Fruit fly (Drosophila melanogaster) whole organism, embryonic: ENCODE results near the gene CG13392.
A peak's percentile ranks its signal among the peaks of the same experiment; 100 is the strongest.

Experiments used
- Ada2b ChIP-seq: fragments of 200-800 bp; sonication (Bioruptor generic); IDR thresholded peaks from 2 replicates; pipeline ENCODE4 v1.3.6; 2022; ENCODE audit warnings: missing biosample characterization, missing genetic modification characterization
- B-H1 ChIP-seq: fragments of 200-800 bp; sonication (Bioruptor generic); IDR thresholded peaks from 3 replicates; pipeline ENCODE4 v1.3.6; 2022; ENCODE audit warnings: missing biosample characterization, missing genetic modification characterization
- Bgb ChIP-seq: fragments of 200-800 bp; sonication (Bioruptor generic); IDR thresholded peaks from 2 replicates; pipeline ENCODE4 v1.3.6; 2022; ENCODE audit warnings: missing biosample characterization, missing genetic modification characterization; ENCODE audit not compliant: partially characterized antibody
- Blimp-1 ChIP-seq: fragments of 200-800 bp; sonication (Bioruptor generic); optimal IDR thresholded peaks from 3 replicates; lab custom pipeline; 2018; ENCODE audit warnings: missing biosample characterization, missing genetic modification characterization, mild to moderate bottlenecking, moderate library complexity, missing genetic modification reagents
- CG10147 ChIP-seq: fragments of 200-800 bp; sonication (Bioruptor generic); optimal IDR thresholded peaks from 2 replicates; lab custom pipeline; 2019; ENCODE audit warnings: missing biosample characterization, mild to moderate bottlenecking, missing genetic modification characterization, moderate library complexity
- CG10209 ChIP-seq: fragments of 200-800 bp; sonication (Bioruptor generic); optimal IDR thresholded peaks from 3 replicates; lab custom pipeline; 2017; ENCODE audit warnings: missing biosample characterization, mild to moderate bottlenecking, missing genetic modification characterization, missing genetic modification reagents
- CG10366 ChIP-seq: fragments of 200-800 bp; sonication (Bioruptor generic); IDR thresholded peaks from 2 replicates; pipeline ENCODE4 v1.3.6; 2022; ENCODE audit warnings: missing biosample characterization, missing genetic modification characterization
- CG10979 ChIP-seq: fragments of 200-800 bp; sonication (Bioruptor generic); optimal IDR thresholded peaks from 2 replicates; lab custom pipeline; 2018; ENCODE audit warnings: missing biosample characterization, mild to moderate bottlenecking, missing genetic modification characterization, moderate library complexity
- CG11093 ChIP-seq: fragments of 200-800 bp; sonication (Bioruptor generic); IDR thresholded peaks from 3 replicates; pipeline ENCODE4 v1.3.6; 2022; ENCODE audit warnings: missing biosample characterization, missing genetic modification characterization
- CG1233 ChIP-seq: fragments of 200-800 bp; sonication (Bioruptor generic); optimal IDR thresholded peaks from 4 replicates; lab custom pipeline; 2018; ENCODE audit warnings: missing biosample characterization, mild to moderate bottlenecking, missing genetic modification characterization
- CG12942 ChIP-seq: fragments of 200-800 bp; sonication (Bioruptor generic); optimal IDR thresholded peaks from 3 replicates; lab custom pipeline; 2016; ENCODE audit warnings: missing biosample characterization, missing genetic modification characterization
- CG16815 ChIP-seq: fragments of 200-800 bp; sonication (Bioruptor generic); optimal IDR thresholded peaks from 3 replicates; lab custom pipeline; 2017; ENCODE audit warnings: missing biosample characterization, mild to moderate bottlenecking, missing genetic modification characterization
- CG17385 ChIP-seq: fragments of 200-800 bp; sonication (Bioruptor generic); optimal IDR thresholded peaks from 3 replicates; lab custom pipeline; 2018; ENCODE audit warnings: missing biosample characterization, mild to moderate bottlenecking, missing genetic modification characterization
- CG3163 ChIP-seq: fragments of 200-800 bp; sonication (Bioruptor generic); optimal IDR thresholded peaks from 3 replicates; lab custom pipeline; 2016; ENCODE audit warnings: missing biosample characterization, missing genetic modification characterization
- CG3847 ChIP-seq: fragments of 200-800 bp; sonication (Bioruptor generic); IDR thresholded peaks from 2 replicates; pipeline ENCODE4 v1.3.6; 2022; ENCODE audit warnings: missing biosample characterization, missing genetic modification characterization
- CG7928 ChIP-seq: fragments of 200-800 bp; sonication (Bioruptor generic); optimal IDR thresholded peaks from 2 replicates; lab custom pipeline; 2017; ENCODE audit warnings: missing biosample characterization, mild to moderate bottlenecking, missing genetic modification characterization
- CG8478 ChIP-seq: fragments of >200 bp; optimal IDR thresholded peaks from 2 replicates; lab custom pipeline; 2018
- CG9727 ChIP-seq: fragments of 200-800 bp; sonication (Bioruptor generic); optimal IDR thresholded peaks from 3 replicates; lab custom pipeline; 2017; ENCODE audit warnings: missing biosample characterization, mild to moderate bottlenecking, missing genetic modification characterization
- Dref ChIP-seq: fragments of 200-800 bp; sonication (Bioruptor generic); IDR thresholded peaks from 2 replicates; pipeline ENCODE4 v1.3.6; 2022; ENCODE audit warnings: missing biosample characterization, missing genetic modification characterization
- Hey ChIP-seq: fragments of 200-800 bp; sonication (Bioruptor generic); optimal IDR thresholded peaks from 3 replicates; lab custom pipeline; 2018; ENCODE audit warnings: missing biosample characterization, mild to moderate bottlenecking, missing genetic modification characterization
- HmgD ChIP-seq: fragments of 200-800 bp; sonication (Bioruptor generic); optimal IDR thresholded peaks from 3 replicates; lab custom pipeline; 2016; ENCODE audit warnings: missing biosample characterization, missing genetic modification characterization
- Lim3 ChIP-seq: fragments of 200-800 bp; sonication (Bioruptor generic); IDR thresholded peaks from 2 replicates; pipeline ENCODE4 v1.3.6; 2022; ENCODE audit warnings: missing biosample characterization, missing genetic modification characterization
- Meics ChIP-seq: fragments of 200-800 bp; sonication (Bioruptor generic); optimal IDR thresholded peaks from 2 replicates; lab custom pipeline; 2017; ENCODE audit warnings: missing biosample characterization, mild to moderate bottlenecking, missing genetic modification characterization
- Mes4 ChIP-seq: fragments of 200-800 bp; sonication (Bioruptor generic); optimal IDR thresholded peaks from 2 replicates; lab custom pipeline; 2016; ENCODE audit warnings: missing biosample characterization, missing genetic modification characterization
- Oli ChIP-seq: fragments of 200-800 bp; sonication (Bioruptor generic); optimal IDR thresholded peaks from 2 replicates; lab custom pipeline; 2018; ENCODE audit warnings: missing biosample characterization, mild to moderate bottlenecking, missing genetic modification characterization, moderate library complexity
- PHDP ChIP-seq: fragments of 200-800 bp; sonication (Bioruptor generic); optimal IDR thresholded peaks from 3 replicates; lab custom pipeline; 2018; ENCODE audit warnings: missing biosample characterization, mild to moderate bottlenecking, missing genetic modification characterization, moderate library complexity
- Rfx ChIP-seq: fragments of 200-800 bp; sonication (Bioruptor generic); IDR thresholded peaks from 2 replicates; pipeline ENCODE4 v1.3.6; 2022; ENCODE audit warnings: missing biosample characterization, missing genetic modification characterization
- YL-1 ChIP-seq: fragments of 200-800 bp; sonication (Bioruptor generic); optimal IDR thresholded peaks from 3 replicates; lab custom pipeline; 2017; ENCODE audit warnings: missing biosample characterization, mild to moderate bottlenecking, missing genetic modification characterization
- amos ChIP-seq: fragments of 200-800 bp; sonication (Bioruptor generic); IDR thresholded peaks from 2 replicates; pipeline ENCODE4 v1.3.6; 2022; ENCODE audit warnings: missing biosample characterization, missing genetic modification characterization; ENCODE audit not compliant: partially characterized antibody
- ap ChIP-seq: fragments of 200-800 bp; sonication (Bioruptor generic); IDR thresholded peaks from 2 replicates; pipeline ENCODE4 v1.3.6; 2022; ENCODE audit warnings: missing biosample characterization, missing genetic modification characterization
- cato ChIP-seq: fragments of 200-800 bp; sonication (Bioruptor generic); optimal IDR thresholded peaks from 2 replicates; lab custom pipeline; 2016; ENCODE audit warnings: missing biosample characterization, missing genetic modification characterization, borderline replicate concordance
- chif ChIP-seq, 2 experiments: fragments of 200-800 bp; sonication (Bioruptor generic); optimal IDR thresholded peaks; 3 replicates each; lab custom pipeline; 2016; ENCODE audit warnings: missing biosample characterization in 2 of 2, missing genetic modification characterization in 2 of 2
- corto ChIP-seq: fragments of 200-800 bp; sonication (Bioruptor generic); optimal IDR thresholded peaks from 2 replicates; lab custom pipeline; 2016; ENCODE audit warnings: missing biosample characterization, mild to moderate bottlenecking, missing genetic modification characterization, moderate library complexity
- hkb ChIP-seq, 2 experiments: fragments of 200-800 bp in 1 of 2; fragments of >200 bp in 1 of 2; sonication (Bioruptor generic) in 1 of 2; IDR thresholded peaks in 1 of 2; optimal IDR thresholded peaks in 1 of 2; 2 replicates each; pipeline versions ENCODE4 v1.3.6 to Lab custom; 2017 to 2022; ENCODE audit warnings: missing biosample characterization in 1 of 2, missing genetic modification characterization in 1 of 2
- jumu ChIP-seq: fragments of 200-800 bp; sonication (Bioruptor generic); optimal IDR thresholded peaks from 3 replicates; lab custom pipeline; 2016; ENCODE audit warnings: missing biosample characterization, missing genetic modification characterization
- kni ChIP-seq: fragments of 200-800 bp; sonication (Bioruptor generic); optimal IDR thresholded peaks from 3 replicates; lab custom pipeline; 2017; ENCODE audit warnings: mild to moderate bottlenecking, missing biosample characterization, missing genetic modification reagents, missing genetic modification characterization
- odd ChIP-seq: fragments of 200-800 bp; sonication (Bioruptor generic); optimal IDR thresholded peaks from 2 replicates; lab custom pipeline; 2017; ENCODE audit warnings: missing biosample characterization, mild to moderate bottlenecking, missing genetic modification characterization
- phol ChIP-seq: fragments of 200-800 bp; sonication (Bioruptor generic); optimal IDR thresholded peaks from 3 replicates; lab custom pipeline; 2018; ENCODE audit warnings: missing biosample characterization, mild to moderate bottlenecking, missing genetic modification characterization, moderate library complexity
- pros ChIP-seq: fragments of 200-800 bp; sonication (Bioruptor generic); optimal IDR thresholded peaks from 3 replicates; lab custom pipeline; 2019; ENCODE audit warnings: missing biosample characterization, mild to moderate bottlenecking, missing genetic modification characterization, moderate library complexity
- ranshi ChIP-seq: fragments of 200-800 bp; sonication (Bioruptor generic); IDR thresholded peaks from 2 replicates; pipeline ENCODE4 v1.3.6; 2022; ENCODE audit warnings: missing biosample characterization, missing genetic modification characterization
- ssp ChIP-seq: fragments of 200-800 bp; sonication (Bioruptor generic); IDR thresholded peaks from 2 replicates; pipeline ENCODE4 v1.3.6; 2022; ENCODE audit warnings: missing biosample characterization, missing genetic modification characterization
- stc ChIP-seq: fragments of 200-800 bp; sonication (Bioruptor generic); IDR thresholded peaks from 2 replicates; pipeline ENCODE4 v1.3.6; 2022; ENCODE audit warnings: missing biosample characterization, missing genetic modification characterization
- tap ChIP-seq: fragments of 200-800 bp; optimal IDR thresholded peaks from 3 replicates; lab custom pipeline; 2019; ENCODE audit warnings: missing biosample characterization, mild to moderate bottlenecking, missing genetic modification characterization, moderate library complexity
- tgo ChIP-seq: fragments of 200-800 bp; sonication (Bioruptor generic); IDR thresholded peaks from 3 replicates; pipeline ENCODE4 v1.3.6; 2022; ENCODE audit warnings: missing biosample characterization, missing genetic modification characterization
- tna ChIP-seq: fragments of 200-800 bp; sonication (Bioruptor generic); IDR thresholded peaks from 2 replicates; pipeline ENCODE4 v1.3.6; 2022; ENCODE audit warnings: missing biosample characterization, missing genetic modification characterization; ENCODE audit not compliant: partially characterized antibody
- trem ChIP-seq: fragments of 200-800 bp; optimal IDR thresholded peaks from 3 replicates; lab custom pipeline; 2019; ENCODE audit warnings: missing biosample characterization, mild to moderate bottlenecking, missing genetic modification characterization, moderate library complexity
- unc-4 ChIP-seq: fragments of 200-800 bp; sonication (Bioruptor generic); IDR thresholded peaks from 2 replicates; pipeline ENCODE4 v1.3.6; 2022; ENCODE audit warnings: missing biosample characterization, missing genetic modification characterization; ENCODE audit not compliant: partially characterized antibody

CG13392 gene

dm6 chr2L:8370364-8371326 is 12.0 kb downstream of the CG13392 start, which contains the start of gene CG17292 (continued):
- peak; percentile 61 for TF ChIP-seq CG3847 (GFP tag; lab: Robert Waterston, UW)
- peak; percentile 88 for TF ChIP-seq Dref
- peak; percentile 43; the same call in 1 of the 2 replicates for TF ChIP-seq CG10366 (GFP tag; lab: Robert Waterston, UW)
- TF ChIP-seq chif (GFP tag; optimal IDR thresholded peaks at IDR 0.05; lab: Kevin White, UChicago) = no peak
- TF ChIP-seq CG10147 (GFP tag; lab: Kevin White, UChicago) = peak; percentile 36
- TF ChIP-seq Lim3 (GFP tag; lab: Robert Waterston, UW) = 0 out of 2 replicates have a peak, but pooled peaks have one; percentile 14
- peak; percentile 94 for TF ChIP-seq amos
- peak; percentile 27 for TF ChIP-seq phol (tag; lab: Kevin White, UChicago)
- 0 out of 2 replicates have a peak, but pooled peaks have one; percentile 40 for TF ChIP-seq stc (GFP tag; lab: Robert Waterston, UW)
- peak; percentile 28 for TF ChIP-seq CG7928
- TF ChIP-seq PHDP (tag; lab: Kevin White, UChicago) = peak; percentile 54
- TF ChIP-seq tna (GFP tag; lab: Robert Waterston, UW) = peak; percentile 95
- TF ChIP-seq CG9727 (GFP tag; lab: Kevin White, UChicago) = peak; percentile 45
- no peak for TF ChIP-seq CG16815
- 0 out of 2 replicates have a peak, but pooled peaks have one; percentile 39 for TF ChIP-seq ap
- no peak for TF ChIP-seq Oli (tag; lab: Kevin White, UChicago)
- peak; percentile 14; the same call in 1 of the 2 replicates for TF ChIP-seq ssp (GFP tag; lab: Robert Waterston, UW)
- TF ChIP-seq CG11093 (GFP tag; lab: Robert Waterston, UW) = no peak
- TF ChIP-seq CG1233 (GFP tag; lab: Kevin White, UChicago) = peak; percentile 4
- TF ChIP-seq cato = no peak
- TF ChIP-seq pros = no peak
- peak; percentile 46; the same call in 2 of the 3 replicates for TF ChIP-seq tgo (GFP tag; lab: Robert Waterston, UW)
- TF ChIP-seq Mes4 (GFP tag; lab: Kevin White, UChicago) = peak; percentile 27
- TF ChIP-seq YL-1 (GFP tag; lab: Kevin White, UChicago) = peak; percentile 43
- TF ChIP-seq Blimp-1 (GFP tag; lab: Kevin White, UChicago) = peak; percentile 32
- TF ChIP-seq ranshi (GFP tag; lab: Robert Waterston, UW) = peak; percentile 58; the same call in 1 of the 2 replicates
- TF ChIP-seq CG10979 = peak; percentile 8
- peak; percentile 26 for TF ChIP-seq CG12942 (GFP tag; lab: Kevin White, UChicago)
- TF ChIP-seq unc-4 (GFP tag; lab: Robert Waterston, UW) = peak; percentile 89
- TF ChIP-seq Ada2b (GFP tag; lab: Robert Waterston, UW) = peak; percentile 20; the same call in 1 of the 2 replicates
- TF ChIP-seq trem (tag; lab: Kevin White, UChicago) = no peak
- peak; percentile 37 for TF ChIP-seq CG10209 (GFP tag; lab: Kevin White, UChicago)
- no peak for TF ChIP-seq corto (GFP tag; lab: Kevin White, UChicago)
- peak; percentile 24 for TF ChIP-seq tap
- peak; percentile 94 for TF ChIP-seq Bgb (GFP tag; lab: Robert Waterston, UW)
- TF ChIP-seq Rfx (GFP tag; lab: Robert Waterston, UW) = peak; percentile 82
- peak; percentile 67 for TF ChIP-seq Meics
- TF ChIP-seq HmgD (GFP tag; lab: Kevin White, UChicago) = peak; percentile 16
- peak; percentile 62 for TF ChIP-seq CG17385 (GFP tag; lab: Kevin White, UChicago)
- peak; percentile 22 for TF ChIP-seq odd (GFP tag; lab: Kevin White, UChicago)
- peak; percentile 25 for TF ChIP-seq kni
- TF ChIP-seq B-H1 = no peak; the same call in 2 of the 3 replicates
- peak; percentile 30 for TF ChIP-seq Hey (tag; lab: Kevin White, UChicago)
- peak; percentile 15 for TF ChIP-seq CG3163 (GFP tag; lab: Kevin White, UChicago)
- TF ChIP-seq hkb (optimal IDR thresholded peaks at IDR 0.05; lab: Kevin White, UChicago) = no peak
- peak; percentile 85 for TF ChIP-seq hkb (GFP tag; IDR thresholded peaks at IDR 0.05; lab: Robert Waterston, UW)
- no peak for TF ChIP-seq jumu (GFP tag; lab: Kevin White, UChicago)
- no peak for TF ChIP-seq CG8478 (lab: Kevin White, UChicago)
